Fruit fly (Drosophila melanogaster) whole organism, wandering third instar larva: ENCODE results near the gene CG43773.

Source experiments
- Myc ChIP-seq: fragments of >200 bp; optimal IDR thresholded peaks from 2 replicates; lab custom pipeline; 2017
- h ChIP-seq: fragments of 200-800 bp; sonication (Bioruptor generic); optimal IDR thresholded peaks from 3 replicates; lab custom pipeline; 2016; ENCODE audit warnings: missing biosample characterization, mild to moderate bottlenecking, missing genetic modification characterization

DNA sequence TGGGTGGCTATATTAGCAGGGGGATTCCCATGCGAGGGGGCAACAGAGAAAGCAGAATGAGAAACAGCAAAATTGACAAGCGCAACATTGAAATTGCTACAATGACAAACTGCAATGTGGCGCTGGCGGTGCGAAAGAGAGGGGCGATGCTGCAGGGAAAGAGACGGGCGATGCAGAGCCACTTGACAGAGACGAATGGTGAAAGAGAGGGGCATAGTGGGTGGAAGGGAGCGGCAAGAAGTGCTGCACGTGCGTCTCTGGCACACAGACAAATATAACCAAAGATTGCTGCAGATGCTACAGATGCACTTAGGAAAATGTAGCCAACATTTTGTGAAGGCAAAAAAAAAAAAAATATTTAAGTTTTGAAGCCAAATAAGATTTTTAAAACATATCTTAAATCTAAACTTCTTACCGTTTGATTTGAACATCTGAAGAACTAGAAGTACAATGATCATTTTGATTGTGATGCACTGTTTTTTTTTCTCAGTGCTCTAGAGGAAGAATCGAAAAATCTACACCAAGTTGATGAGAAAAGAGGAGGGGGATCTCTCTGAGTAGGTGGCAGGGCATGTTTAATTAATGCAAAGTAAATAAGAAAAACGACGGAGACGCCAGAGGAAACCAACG, 37.8 kb downstream of the CG43773 start:
- TF ChIP-seq Myc (no peak), h (peak; percentile 7)
